Worm (Caenorhabditis elegans): ENCODE data around the gene cest-28.

DNA sequence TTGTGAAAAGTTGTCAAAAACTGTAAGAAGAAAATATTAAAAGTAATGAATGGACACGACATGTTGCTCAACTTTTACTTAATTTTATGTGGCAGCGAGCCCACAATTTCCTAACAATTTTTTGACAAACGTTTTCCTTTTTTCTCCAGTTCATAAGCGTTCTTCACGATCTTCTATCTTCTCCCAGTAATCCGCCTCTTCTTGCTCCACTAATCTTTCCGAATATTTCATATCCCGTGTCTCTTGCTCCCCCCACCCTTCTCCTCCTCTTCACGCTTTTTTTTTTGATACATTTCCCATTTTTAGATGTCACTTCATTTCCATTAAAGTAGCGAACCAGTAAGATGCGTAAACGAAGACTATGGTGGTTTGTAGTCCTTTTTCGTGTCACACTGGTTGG, 36.7 kb upstream of the cest-28 start, which contains the start of gene scd-2:
- TF ChIP-seq nhr-71 (tag; optimal IDR thresholded peaks at IDR 0.05), result no peak
- no peak for TF ChIP-seq nhr-85 (tag)
- no peak for TF ChIP-seq hlh-4 (tag; optimal IDR thresholded peaks at IDR 0.05)
- TF ChIP-seq nhr-11 (tag; optimal IDR thresholded peaks at IDR 0.05), result no peak
- no peak for TF ChIP-seq blmp-1 (tag; optimal IDR thresholded peaks at IDR 0.05)
- TF ChIP-seq nhr-12 (tag; optimal IDR thresholded peaks at IDR 0.05), result no peak
- no peak for TF ChIP-seq snpc-4 (tag; optimal IDR thresholded peaks at IDR 0.05)
- no peak for TF ChIP-seq unc-62 (GFP tag; optimal IDR thresholded peaks at IDR 0.05)
- no peak for TF ChIP-seq lin-13 (GFP tag; optimal IDR thresholded peaks at IDR 0.05)
- no peak for TF ChIP-seq ama-1 (optimal IDR thresholded peaks at IDR 0.05)
- no peak for TF ChIP-seq nhr-90 (tag; optimal IDR thresholded peaks at IDR 0.05; ENCODE audit: poor library complexity)
